Fruit fly (Drosophila melanogaster) whole organism, embryonic: ENCODE results near the gene SCCRO.

Experiments used
- CG18619 ChIP-seq: fragments of 200-800 bp; sonication (Bioruptor generic); optimal IDR thresholded peaks from 3 replicates; lab custom pipeline; 2017; ENCODE audit warnings: missing biosample characterization, mild to moderate bottlenecking, missing genetic modification characterization
- Oaz ChIP-seq: fragments of 200-800 bp; sonication (Bioruptor generic); IDR thresholded peaks from 2 replicates; pipeline ENCODE4 v1.3.6; 2022; ENCODE audit warnings: missing biosample characterization, missing genetic modification characterization

dm6 chr3L:15563851-15564106 is 552 bp downstream of the SCCRO start:
- TF ChIP-seq CG18619 (GFP tag; lab: Kevin White, UChicago), result no peak
- TF ChIP-seq Oaz (GFP tag; lab: Robert Waterston, UW), result no peak
